Worm (Caenorhabditis elegans): ENCODE data around the gene mics-1.

Gene mics-1

ce11 chrV:10580638-10581037 is 2.5 kb upstream of the mics-1 start:
- TF ChIP-seq lsy-2 (tag; optimal IDR thresholded peaks at IDR 0.05) (no peak), skn-1 (tag; optimal IDR thresholded peaks at IDR 0.05) (peak; percentile 46), sma-9 (GFP tag; optimal IDR thresholded peaks at IDR 0.05) (peak; percentile 32), sma-9 (tag; optimal IDR thresholded peaks at IDR 0.05) (no peak), ztf-1 (GFP tag; conservative IDR thresholded peaks at IDR 0.05) (no peak), unc-62 (GFP tag; optimal IDR thresholded peaks at IDR 0.05) (no peak), mab-5 (tag; optimal IDR thresholded peaks at IDR 0.05) (no peak), crh-2 (tag; optimal IDR thresholded peaks at IDR 0.05) (peak; percentile 23), mdl-1 (tag; optimal IDR thresholded peaks at IDR 0.05) (no peak), nhr-10 (tag; optimal IDR thresholded peaks at IDR 0.05) (no peak), nhr-11 (tag; optimal IDR thresholded peaks at IDR 0.05) (no peak), R02D3.7 (tag; optimal IDR thresholded peaks at IDR 0.05) (no peak), elt-1 (tag; optimal IDR thresholded peaks at IDR 0.05) (no peak), nhr-21 (tag; optimal IDR thresholded peaks at IDR 0.05) (no peak), ZK546.5 (tag; optimal IDR thresholded peaks at IDR 0.05) (no peak), lin-11 (tag; optimal IDR thresholded peaks at IDR 0.05) (no peak), nhr-12 (tag; optimal IDR thresholded peaks at IDR 0.05) (no peak), ztf-11 (tag; optimal IDR thresholded peaks at IDR 0.05) (no peak), nhr-129 (tag; optimal IDR thresholded peaks at IDR 0.05) (no peak), alr-1 (tag; optimal IDR thresholded peaks at IDR 0.05) (no peak), elt-3 (tag; optimal IDR thresholded peaks at IDR 0.05) (no peak), fos-1 (tag; optimal IDR thresholded peaks at IDR 0.05) (peak; percentile 83), gmeb-1 (tag; optimal IDR thresholded peaks at IDR 0.05) (peak; percentile 5), ama-1 (optimal IDR thresholded peaks at IDR 0.05) (no peak), ceh-82 (tag; optimal IDR thresholded peaks at IDR 0.05) (no peak), lin-39 (tag; optimal IDR thresholded peaks at IDR 0.05) (no peak)

ce11 chrV:10578938-10579337 is 812 bp upstream of the mics-1 start, which contains the start of the genes erh-1 and lpd-9:
erh-1 (minus strand) TSS chrV:10579141.
lpd-9 (plus strand) TSS chrV:10579305.
- TF ChIP-seq C34F6.9 (tag; optimal IDR thresholded peaks at IDR 0.05) (peak; percentile 90), nhr-21 (tag; optimal IDR thresholded peaks at IDR 0.05) (peak; percentile 61), elt-3 (tag; optimal IDR thresholded peaks at IDR 0.05) (no peak), nhr-23 (tag; optimal IDR thresholded peaks at IDR 0.05) (no peak), nhr-129 (tag; optimal IDR thresholded peaks at IDR 0.05) (peak; percentile 51), aly-2 (tag; optimal IDR thresholded peaks at IDR 0.05) (no peak), nhr-25 (tag; optimal IDR thresholded peaks at IDR 0.05) (no peak), gmeb-1 (tag; optimal IDR thresholded peaks at IDR 0.05) (peak; percentile 85), ztf-4 (tag; optimal IDR thresholded peaks at IDR 0.05) (no peak), elt-1 (tag; optimal IDR thresholded peaks at IDR 0.05) (no peak), zag-1 (tag; optimal IDR thresholded peaks at IDR 0.05) (no peak), nhr-77 (tag; optimal IDR thresholded peaks at IDR 0.05) (no peak), mdl-1 (tag; optimal IDR thresholded peaks at IDR 0.05) (no peak), peb-1 (tag; optimal IDR thresholded peaks at IDR 0.05) (no peak), fos-1 (tag; optimal IDR thresholded peaks at IDR 0.05) (peak; percentile 29), mbf-1 (tag; optimal IDR thresholded peaks at IDR 0.05) (no peak), ztf-11 (tag; optimal IDR thresholded peaks at IDR 0.05) (no peak), skn-1 (tag; optimal IDR thresholded peaks at IDR 0.05) (no peak), lin-13 (GFP tag; optimal IDR thresholded peaks at IDR 0.05) (peak; percentile 50), Y55F3AM.14 (GFP tag; optimal IDR thresholded peaks at IDR 0.05) (no peak), ama-1 (optimal IDR thresholded peaks at IDR 0.05) (no peak), F13H6.1 (tag; optimal IDR thresholded peaks at IDR 0.05) (peak; percentile 79), alr-1 (tag; optimal IDR thresholded peaks at IDR 0.05) (no peak), ceh-16 (tag; optimal IDR thresholded peaks at IDR 0.05) (no peak), ceh-82 (tag; optimal IDR thresholded peaks at IDR 0.05) (no peak), snpc-4 (tag; optimal IDR thresholded peaks at IDR 0.05) (peak; percentile 49), mab-5 (tag; optimal IDR thresholded peaks at IDR 0.05) (peak; percentile 72), dmd-4 (tag; optimal IDR thresholded peaks at IDR 0.05) (no peak), nhr-237 (tag; optimal IDR thresholded peaks at IDR 0.05) (no peak), sem-4 (tag; optimal IDR thresholded peaks at IDR 0.05) (peak; percentile 25), sma-3 (GFP tag; optimal IDR thresholded peaks at IDR 0.05) (peak; percentile 65), nhr-6 (tag; optimal IDR thresholded peaks at IDR 0.05) (no peak), crh-2 (tag; optimal IDR thresholded peaks at IDR 0.05) (peak; percentile 59), egl-27 (tag; optimal IDR thresholded peaks at IDR 0.05) (peak; percentile 79), nhr-10 (tag; optimal IDR thresholded peaks at IDR 0.05) (peak; percentile 25), sma-9 (GFP tag; optimal IDR thresholded peaks at IDR 0.05) (peak; percentile 85), sma-9 (tag; optimal IDR thresholded peaks at IDR 0.05) (no peak), lin-39 (tag; optimal IDR thresholded peaks at IDR 0.05) (no peak), blmp-1 (tag; optimal IDR thresholded peaks at IDR 0.05; ENCODE audit: insufficient read depth) (peak; percentile 17), unc-62 (GFP tag; optimal IDR thresholded peaks at IDR 0.05) (no peak), R02D3.7 (tag; optimal IDR thresholded peaks at IDR 0.05) (peak; percentile 2), unc-55 (GFP tag; optimal IDR thresholded peaks at IDR 0.05) (peak; percentile 89), nhr-12 (tag; optimal IDR thresholded peaks at IDR 0.05) (no peak), ztf-1 (GFP tag; conservative IDR thresholded peaks at IDR 0.05) (no peak), unc-39 (tag; optimal IDR thresholded peaks at IDR 0.05) (no peak), ZK546.5 (tag; optimal IDR thresholded peaks at IDR 0.05) (no peak), lin-11 (tag; optimal IDR thresholded peaks at IDR 0.05) (peak; percentile 56), lsy-2 (tag; optimal IDR thresholded peaks at IDR 0.05) (peak; percentile 81 to 86), nhr-11 (tag; optimal IDR thresholded peaks at IDR 0.05) (no peak)

Measured in whole organism, L2 larva.